Worm (Caenorhabditis elegans) whole organism, L1 larva: ENCODE measurements around the gene F44G3.7.
A peak's percentile ranks its signal among the peaks of the same experiment; 100 is the strongest.

ENCODE experiments used
- efl-1 ChIP-seq, 4 experiments: fragments of 150-350 bp; optimal IDR thresholded peaks in 3 of 4; peaks in 1 of 4; 1 replicate in 1 of 4; 2 replicates in 3 of 4; lab custom pipeline; 2014; ENCODE audit warnings: missing biosample characterization in 2 of 4, missing genetic modification characterization in 2 of 4, missing genetic modification reagents in 2 of 4
- ztf-11 ChIP-seq, 2 experiments: sonication (generic microtip); optimal IDR thresholded peaks; 2 replicates each; lab custom pipeline; 2016 to 2017; ENCODE audit warnings: missing genetic modification characterization in 2 of 2, missing biosample characterization in 1 of 2, missing compliant biosample characterization in 1 of 2

F44G3.7 gene

ce11 chrV:16090685-16091084 is 46.3 kb downstream of the F44G3.7 start, which contains the start of gene F22B8.3:
F22B8.3 (plus strand) TSS chrV:16090985.
- TF ChIP-seq efl-1 (optimal IDR thresholded peaks at IDR 0.05; lab: Kevin White, UChicago) (no peak), efl-1 (GFP tag; optimal IDR thresholded peaks at IDR 0.05 in 1 of 2; lab: Kevin White, UChicago) (peak in 1 of 2 experiments; percentile 58), ztf-11 (tag; optimal IDR thresholded peaks at IDR 0.05; lab: Kevin White, UChicago) (no peak)
